Fruit fly (Drosophila melanogaster) whole organism, embryonic: Measurements from ENCODE around the gene CG7289.

Source experiments
- CG12155 ChIP-seq: fragments of 200-800 bp; sonication (Bioruptor generic); optimal IDR thresholded peaks from 3 replicates; lab custom pipeline; 2016; ENCODE audit warnings: missing biosample characterization, missing genetic modification characterization
- CG12391 ChIP-seq: fragments of 200-800 bp; sonication (Bioruptor generic); optimal IDR thresholded peaks from 3 replicates; lab custom pipeline; 2018; ENCODE audit warnings: missing biosample characterization, mild to moderate bottlenecking, missing genetic modification characterization, moderate library complexity
- CG12659 ChIP-seq: fragments of 200-800 bp; sonication (Bioruptor generic); optimal IDR thresholded peaks from 3 replicates; lab custom pipeline; 2017; ENCODE audit warnings: mild to moderate bottlenecking, missing biosample characterization, missing genetic modification reagents, missing genetic modification characterization
- CG14710 ChIP-seq: fragments of 200-800 bp; sonication (Bioruptor generic); optimal IDR thresholded peaks from 3 replicates; lab custom pipeline; 2019; ENCODE audit warnings: missing biosample characterization, mild to moderate bottlenecking, missing genetic modification characterization, moderate library complexity
- CG14860 ChIP-seq: fragments of 200-800 bp; sonication (Bioruptor generic); IDR thresholded peaks from 3 replicates; pipeline ENCODE4 v1.3.6; 2022; ENCODE audit warnings: missing biosample characterization, missing genetic modification characterization; ENCODE audit not compliant: partially characterized antibody
- CG1603 ChIP-seq: fragments of 200-800 bp; sonication (Bioruptor generic); optimal IDR thresholded peaks from 2 replicates; lab custom pipeline; 2019; ENCODE audit warnings: missing biosample characterization, mild to moderate bottlenecking, missing genetic modification characterization, moderate library complexity
- CG16813 ChIP-seq: fragments of 200-800 bp; sonication (Bioruptor generic); IDR thresholded peaks from 3 replicates; pipeline ENCODE4 v1.3.6; 2022; ENCODE audit warnings: missing biosample characterization, missing genetic modification characterization; ENCODE audit not compliant: partially characterized antibody
- CG2116 ChIP-seq: fragments of 200-800 bp; sonication (Bioruptor generic); optimal IDR thresholded peaks from 3 replicates; lab custom pipeline; 2018; ENCODE audit warnings: missing biosample characterization, mild to moderate bottlenecking, missing genetic modification characterization
- CG2712 ChIP-seq: fragments of 200-800 bp; optimal IDR thresholded peaks from 3 replicates; lab custom pipeline; 2019; ENCODE audit warnings: missing biosample characterization, mild to moderate bottlenecking, missing genetic modification characterization, moderate library complexity
- CG2889 ChIP-seq: fragments of 200-800 bp; sonication (Bioruptor generic); IDR thresholded peaks from 3 replicates; pipeline ENCODE4 v1.3.6; 2022; ENCODE audit warnings: missing biosample characterization, missing genetic modification characterization
- CG3065 ChIP-seq: fragments of 200-800 bp; sonication (Bioruptor generic); optimal IDR thresholded peaks from 2 replicates; lab custom pipeline; 2016; ENCODE audit warnings: missing biosample characterization, missing genetic modification characterization
- CG34224 ChIP-seq: fragments of 200-800 bp; sonication (Bioruptor generic); IDR thresholded peaks from 3 replicates; pipeline ENCODE4 v1.3.6; 2022; ENCODE audit warnings: missing biosample characterization, missing genetic modification characterization; ENCODE audit not compliant: partially characterized antibody
- CG43689 ChIP-seq: fragments of 200-800 bp; sonication (Bioruptor generic); IDR thresholded peaks from 2 replicates; pipeline ENCODE4 v1.3.6; 2022; ENCODE audit warnings: missing biosample characterization, missing genetic modification characterization
- CG4424 ChIP-seq: fragments of 200-800 bp; sonication (Bioruptor generic); optimal IDR thresholded peaks from 3 replicates; lab custom pipeline; 2016; ENCODE audit warnings: missing biosample characterization, missing genetic modification characterization
- CG4617 ChIP-seq: fragments of 200-800 bp; sonication (Bioruptor generic); optimal IDR thresholded peaks from 3 replicates; lab custom pipeline; 2016; ENCODE audit warnings: missing biosample characterization, missing genetic modification characterization, borderline replicate concordance
- CG7786 ChIP-seq: fragments of 200-800 bp; sonication (Bioruptor generic); optimal IDR thresholded peaks from 2 replicates; lab custom pipeline; 2016; ENCODE audit warnings: missing biosample characterization, missing genetic modification characterization
- CG7963 ChIP-seq: fragments of 200-800 bp; sonication (Bioruptor generic); IDR thresholded peaks from 3 replicates; pipeline ENCODE4 v1.3.6; 2022; ENCODE audit warnings: missing biosample characterization, missing genetic modification characterization; ENCODE audit not compliant: partially characterized antibody
- CG8478 ChIP-seq: fragments of >200 bp; optimal IDR thresholded peaks from 2 replicates; lab custom pipeline; 2018
- CG9437 ChIP-seq: fragments of 200-800 bp; sonication (Bioruptor generic); optimal IDR thresholded peaks from 2 replicates; lab custom pipeline; 2018; ENCODE audit warnings: missing biosample characterization, mild to moderate bottlenecking, missing genetic modification characterization
- Dll ChIP-seq: fragments of 200-800 bp; sonication (Bioruptor generic); IDR thresholded peaks from 4 replicates; pipeline ENCODE4 v1.3.6; 2022; ENCODE audit warnings: missing biosample characterization, missing genetic modification characterization; ENCODE audit not compliant: partially characterized antibody
- E2f1 ChIP-seq: fragments of 200-800 bp; sonication (Bioruptor generic); IDR thresholded peaks from 2 replicates; pipeline ENCODE4 v1.3.6; 2022; ENCODE audit warnings: missing biosample characterization, missing genetic modification characterization
- HLH4C ChIP-seq: fragments of 200-800 bp; sonication (Bioruptor generic); IDR thresholded peaks from 3 replicates; pipeline ENCODE4 v1.3.6; 2022; ENCODE audit warnings: missing biosample characterization, missing genetic modification characterization; ENCODE audit not compliant: partially characterized antibody
- HmgZ ChIP-seq: fragments of 200-800 bp; sonication (Bioruptor generic); optimal IDR thresholded peaks from 2 replicates; lab custom pipeline; 2018; ENCODE audit warnings: missing biosample characterization, mild to moderate bottlenecking, missing genetic modification characterization
- Hmr ChIP-seq: fragments of 200-800 bp; sonication (Bioruptor generic); optimal IDR thresholded peaks from 3 replicates; lab custom pipeline; 2017; ENCODE audit warnings: mild to moderate bottlenecking, missing biosample characterization, missing genetic modification reagents, missing genetic modification characterization
- Hmx ChIP-seq: fragments of 200-800 bp; sonication (Bioruptor generic); optimal IDR thresholded peaks from 2 replicates; lab custom pipeline; 2016; ENCODE audit warnings: missing biosample characterization, missing genetic modification characterization
- MBD-R2 ChIP-seq: fragments of 200-800 bp; sonication (Bioruptor generic); IDR thresholded peaks from 2 replicates; pipeline ENCODE4 v1.3.6; 2022; ENCODE audit warnings: missing biosample characterization, missing genetic modification characterization
- Med ChIP-seq: fragments of 200-800 bp; sonication (Bioruptor generic); peaks from one replicate; lab custom pipeline; 2016; ENCODE audit warnings: missing biosample characterization, missing genetic modification characterization, mild to moderate bottlenecking, inconsistent platforms, moderate library complexity
- Myb ChIP-seq: fragments of 200-800 bp; sonication (Bioruptor generic); optimal IDR thresholded peaks from 2 replicates; lab custom pipeline; 2016; ENCODE audit warnings: missing biosample characterization, missing genetic modification characterization
- NC2β ChIP-seq: fragments of 200-800 bp; sonication (Bioruptor generic); optimal IDR thresholded peaks from 2 replicates; lab custom pipeline; 2016; ENCODE audit warnings: missing biosample characterization, missing genetic modification characterization
- Stat92E ChIP-seq, 3 experiments: fragments of >200 bp in 2 of 3; fragments of 200-800 bp in 1 of 3; sonication (Bioruptor generic) in 1 of 3; optimal IDR thresholded peaks; 2 replicates each; lab custom pipeline; 2017 to 2019; ENCODE audit warnings: missing biosample characterization in 3 of 3, missing genetic modification characterization in 3 of 3, mild to moderate bottlenecking in 1 of 3, moderate library complexity in 1 of 3
- abd-A ChIP-seq: fragments of 200-800 bp; sonication (Bioruptor generic); optimal IDR thresholded peaks from 3 replicates; lab custom pipeline; 2019; ENCODE audit warnings: missing biosample characterization, mild to moderate bottlenecking, missing genetic modification characterization, moderate library complexity
- bbx ChIP-seq: fragments of 200-800 bp; sonication (Bioruptor generic); IDR thresholded peaks from 2 replicates; pipeline ENCODE4 v1.3.6; 2022; ENCODE audit warnings: missing biosample characterization, missing genetic modification characterization; ENCODE audit not compliant: partially characterized antibody
- croc ChIP-seq: fragments of 200-800 bp; sonication (Bioruptor generic); conservative IDR thresholded peaks from 3 replicates; pipeline ENCODE4 v1.3.6; 2022; ENCODE audit warnings: missing biosample characterization, missing genetic modification characterization
- dmrt11E ChIP-seq: fragments of 200-800 bp; sonication (Bioruptor generic); optimal IDR thresholded peaks from 3 replicates; lab custom pipeline; 2018; ENCODE audit warnings: missing biosample characterization, mild to moderate bottlenecking, missing genetic modification characterization, moderate library complexity
- en ChIP-seq: fragments of 200-800 bp; sonication (Bioruptor generic); optimal IDR thresholded peaks from 2 replicates; lab custom pipeline; 2016; ENCODE audit warnings: missing biosample characterization, missing genetic modification characterization
- gfzf ChIP-seq: fragments of 200-800 bp; sonication (Bioruptor generic); optimal IDR thresholded peaks from 2 replicates; lab custom pipeline; 2016; ENCODE audit warnings: missing biosample characterization, mild to moderate bottlenecking, missing genetic modification characterization, moderate library complexity
- gro ChIP-seq: fragments of 200-800 bp; sonication (Bioruptor generic); optimal IDR thresholded peaks from 2 replicates; lab custom pipeline; 2016; ENCODE audit warnings: missing biosample characterization, missing genetic modification characterization
- h ChIP-seq: fragments of >200 bp; optimal IDR thresholded peaks from 2 replicates; lab custom pipeline; 2017
- hb ChIP-seq: fragments of 200-800 bp; sonication (Bioruptor generic); IDR thresholded peaks from 3 replicates; pipeline ENCODE4 v1.3.6; 2022; ENCODE audit warnings: missing biosample characterization, missing genetic modification characterization; ENCODE audit not compliant: partially characterized antibody
- hkb ChIP-seq, 2 experiments: fragments of 200-800 bp in 1 of 2; fragments of >200 bp in 1 of 2; sonication (Bioruptor generic) in 1 of 2; IDR thresholded peaks in 1 of 2; optimal IDR thresholded peaks in 1 of 2; 2 replicates each; pipeline versions ENCODE4 v1.3.6 to Lab custom; 2017 to 2022; ENCODE audit warnings: missing biosample characterization in 1 of 2, missing genetic modification characterization in 1 of 2
- inv ChIP-seq: fragments of 200-800 bp; sonication (Bioruptor generic); IDR thresholded peaks from 2 replicates; pipeline ENCODE4 v1.3.6; 2022; ENCODE audit warnings: missing biosample characterization, missing genetic modification characterization; ENCODE audit not compliant: partially characterized antibody
- nau ChIP-seq: fragments of 200-800 bp; sonication (Bioruptor generic); optimal IDR thresholded peaks from 3 replicates; lab custom pipeline; 2017; ENCODE audit warnings: missing biosample characterization, mild to moderate bottlenecking, missing genetic modification characterization, missing genetic modification reagents
- nerfin-2 ChIP-seq: fragments of 200-800 bp; sonication (Bioruptor generic); IDR thresholded peaks from 2 replicates; pipeline ENCODE4 v1.3.6; 2022; ENCODE audit warnings: missing biosample characterization, missing genetic modification characterization; ENCODE audit not compliant: partially characterized antibody
- otp ChIP-seq: fragments of 200-800 bp; sonication (Bioruptor generic); IDR thresholded peaks from 3 replicates; pipeline ENCODE4, ENCODE4 v1.3.6; 2022; ENCODE audit warnings: missing biosample characterization, missing genetic modification characterization
- ro ChIP-seq: fragments of 200-800 bp; sonication (Bioruptor generic); IDR thresholded peaks from 2 replicates; pipeline ENCODE4 v1.3.6; 2022; ENCODE audit warnings: missing biosample characterization, missing genetic modification characterization
- sens ChIP-seq: fragments of 200-800 bp; sonication (Bioruptor generic); peaks from one replicate; lab custom pipeline; 2016; ENCODE audit warnings: missing biosample characterization, missing genetic modification characterization
- sna ChIP-seq: fragments of 200-800 bp; sonication (Bioruptor generic); IDR thresholded peaks from 2 replicates; pipeline ENCODE4 v1.3.6; 2022; ENCODE audit warnings: missing biosample characterization, missing genetic modification characterization; ENCODE audit not compliant: partially characterized antibody
- tin ChIP-seq: fragments of 200-800 bp; sonication (Bioruptor generic); optimal IDR thresholded peaks from 3 replicates; lab custom pipeline; 2016; ENCODE audit warnings: missing biosample characterization, missing genetic modification characterization
- tna ChIP-seq: fragments of 200-800 bp; sonication (Bioruptor generic); IDR thresholded peaks from 2 replicates; pipeline ENCODE4 v1.3.6; 2022; ENCODE audit warnings: missing biosample characterization, missing genetic modification characterization; ENCODE audit not compliant: partially characterized antibody

CG7289 gene

dm6 chr2L:1973957-1974356 is 8.1 kb upstream of the CG7289 start, which contains the start of gene Der-1 (continued):
- TF ChIP-seq Med (GFP tag; lab: Kevin White, UChicago), result peak; percentile 60
- peak; percentile 63 for TF ChIP-seq CG1603
- peak; percentile 15 for TF ChIP-seq CG14710
- TF ChIP-seq CG4424 (GFP tag; lab: Kevin White, UChicago), result no peak
- no peak for TF ChIP-seq croc (GFP tag; lab: Robert Waterston, UW)
- peak; percentile 9 for TF ChIP-seq CG2116
- peak; percentile 18 for TF ChIP-seq CG12391
- no peak for TF ChIP-seq Hmx (GFP tag; lab: Kevin White, UChicago)
- peak in 1 of 3 experiments; percentile 5 for TF ChIP-seq Stat92E (GFP tag; optimal IDR thresholded peaks at IDR 0.05; lab: Kevin White, UChicago)
- peak; percentile 20 for TF ChIP-seq CG12659 (GFP tag; lab: Kevin White, UChicago)
- TF ChIP-seq bbx (GFP tag; lab: Robert Waterston, UW), result peak; percentile 94
- peak; percentile 88 for TF ChIP-seq CG4617
- TF ChIP-seq CG14860 (GFP tag; lab: Robert Waterston, UW), result peak; percentile 68
- TF ChIP-seq sens (GFP tag; lab: Kevin White, UChicago), result peak; percentile 77
- TF ChIP-seq gfzf (GFP tag; lab: Kevin White, UChicago), result peak; percentile 14
- TF ChIP-seq Dll (GFP tag; lab: Robert Waterston, UW), result peak; percentile 92
- TF ChIP-seq HLH4C (GFP tag; lab: Robert Waterston, UW), result peak; percentile 79
- TF ChIP-seq HmgZ (tag; lab: Kevin White, UChicago), result no peak
- TF ChIP-seq hb (GFP tag; lab: Robert Waterston, UW), result peak; percentile 86
- peak; percentile 98 for TF ChIP-seq Myb (GFP tag; lab: Kevin White, UChicago)
- no peak for TF ChIP-seq tin (GFP tag; lab: Kevin White, UChicago)
- no peak for TF ChIP-seq abd-A (tag; lab: Kevin White, UChicago)
- no peak for TF ChIP-seq ro (GFP tag; lab: Robert Waterston, UW)
- no peak for TF ChIP-seq en (GFP tag; lab: Kevin White, UChicago)
- TF ChIP-seq CG12155, result peak; percentile 15
- no peak for TF ChIP-seq CG3065 (GFP tag; lab: Kevin White, UChicago)
- TF ChIP-seq CG2889 (GFP tag; lab: Robert Waterston, UW), result peak; percentile 46; the same call in 1 of the 3 replicates
- peak; percentile 80 for TF ChIP-seq CG7963 (GFP tag; lab: Robert Waterston, UW)
- TF ChIP-seq otp (GFP tag; lab: Robert Waterston, UW), result no peak
- peak; percentile 91 for TF ChIP-seq CG16813 (GFP tag; lab: Robert Waterston, UW)
- peak; percentile 89 for TF ChIP-seq tna (GFP tag; lab: Robert Waterston, UW)
- TF ChIP-seq CG8478 (lab: Kevin White, UChicago), result peak; percentile 42
- no peak for TF ChIP-seq CG43689 (GFP tag; lab: Robert Waterston, UW)
- peak; percentile 78 for TF ChIP-seq sna (GFP tag; lab: Robert Waterston, UW)
- TF ChIP-seq nau (GFP tag; lab: Kevin White, UChicago), result no peak
- TF ChIP-seq Hmr, result peak; percentile 43
- peak; percentile 32 for TF ChIP-seq gro (GFP tag; lab: Kevin White, UChicago)
- TF ChIP-seq dmrt11E (tag; lab: Kevin White, UChicago), result no peak
- no peak for TF ChIP-seq h (lab: Kevin White, UChicago)
- peak; percentile 88 for TF ChIP-seq MBD-R2
- peak; percentile 91 for TF ChIP-seq inv (GFP tag; lab: Robert Waterston, UW)
- TF ChIP-seq E2f1 (GFP tag; lab: Robert Waterston, UW), result no peak
- TF ChIP-seq CG2712 (tag; lab: Kevin White, UChicago), result peak; percentile 15
- TF ChIP-seq CG9437 (GFP tag; lab: Kevin White, UChicago), result peak; percentile 70
- peak; percentile 78 for TF ChIP-seq nerfin-2 (GFP tag; lab: Robert Waterston, UW)
- TF ChIP-seq CG34224 (GFP tag; lab: Robert Waterston, UW), result peak; percentile 87
- TF ChIP-seq hkb (optimal IDR thresholded peaks at IDR 0.05; lab: Kevin White, UChicago), result no peak
- TF ChIP-seq hkb (GFP tag; IDR thresholded peaks at IDR 0.05; lab: Robert Waterston, UW), result no peak
- peak; percentile 34 for TF ChIP-seq NC2β
- TF ChIP-seq CG7786 (GFP tag; lab: Kevin White, UChicago), result no peak
